Worm (Caenorhabditis elegans) whole organism, L3 larva: ENCODE results near the gene tax-6.

Experiments
- R02D3.7 ChIP-seq: fragments of 150-350 bp; optimal IDR thresholded peaks from 2 replicates; lab custom pipeline; 2014; ENCODE audit warnings: missing biosample characterization, missing genetic modification characterization
- ZK546.5 ChIP-seq: sonication (generic microtip); optimal IDR thresholded peaks from 2 replicates; lab custom pipeline; 2017; ENCODE audit warnings: missing biosample characterization, missing genetic modification characterization
- aly-2 ChIP-seq: fragments of 150-350 bp; optimal IDR thresholded peaks from 2 replicates; lab custom pipeline; 2014; ENCODE audit warnings: missing biosample characterization, missing genetic modification characterization
- ama-1 ChIP-seq: fragments of 150-350 bp; optimal IDR thresholded peaks from 2 replicates; lab custom pipeline; 2018
- ceh-16 ChIP-seq: sonication (generic microtip); optimal IDR thresholded peaks from 2 replicates; lab custom pipeline; 2017; ENCODE audit warnings: missing biosample characterization, missing genetic modification characterization
- ceh-28 ChIP-seq: fragments of 150-350 bp; optimal IDR thresholded peaks from 2 replicates; lab custom pipeline; 2014; ENCODE audit warnings: missing biosample characterization, missing genetic modification reagents, missing genetic modification characterization
- ceh-9 ChIP-seq: sonication (generic microtip); optimal IDR thresholded peaks from 2 replicates; lab custom pipeline; 2018; ENCODE audit warnings: missing biosample characterization, missing genetic modification characterization
- daf-12 ChIP-seq: fragments of 150-350 bp; optimal IDR thresholded peaks from 2 replicates; lab custom pipeline; 2014; ENCODE audit warnings: missing biosample characterization, missing genetic modification reagents, missing genetic modification characterization
- egl-27 ChIP-seq: sonication (generic microtip); optimal IDR thresholded peaks from 4 replicates; lab custom pipeline; 2017; ENCODE audit warnings: missing biosample characterization, missing genetic modification reagents, missing genetic modification characterization
- egl-5 ChIP-seq: fragments of 150-350 bp; optimal IDR thresholded peaks from 2 replicates; lab custom pipeline; 2017; ENCODE audit warnings: missing biosample characterization, missing genetic modification reagents, missing genetic modification characterization, inconsistent platforms
- elt-1 ChIP-seq: fragments of 150-350 bp; optimal IDR thresholded peaks from 2 replicates; lab custom pipeline; 2014; ENCODE audit warnings: missing biosample characterization, missing genetic modification characterization
- elt-2 ChIP-seq: sonication (generic microtip); optimal IDR thresholded peaks from 2 replicates; lab custom pipeline; 2016; ENCODE audit warnings: missing genetic modification reagents, mild to moderate bottlenecking, missing genetic modification characterization, missing compliant biosample characterization
- eor-1 ChIP-seq, 2 experiments: fragments of 150-350 bp; optimal IDR thresholded peaks; 2 replicates each; lab custom pipeline; 2014 to 2018; ENCODE audit warnings: missing biosample characterization in 2 of 2, missing genetic modification characterization in 2 of 2
- fkh-10 ChIP-seq: sonication (generic microtip); optimal IDR thresholded peaks from 2 replicates; lab custom pipeline; 2017; ENCODE audit warnings: missing biosample characterization, missing genetic modification reagents, missing genetic modification characterization
- fos-1 ChIP-seq: fragments of 150-350 bp; optimal IDR thresholded peaks from 2 replicates; lab custom pipeline; 2014; ENCODE audit warnings: missing biosample characterization, missing genetic modification characterization
- hmg-11 ChIP-seq: sonication (generic microtip); optimal IDR thresholded peaks from 2 replicates; lab custom pipeline; 2016; ENCODE audit warnings: missing genetic modification characterization, missing compliant biosample characterization
- jun-1 ChIP-seq: fragments of 150-350 bp; optimal IDR thresholded peaks from 2 replicates; lab custom pipeline; 2014; ENCODE audit warnings: missing biosample characterization, missing genetic modification reagents, missing genetic modification characterization
- lin-15B ChIP-seq: fragments of 150-350 bp; optimal IDR thresholded peaks from 2 replicates; lab custom pipeline; 2014; ENCODE audit warnings: missing biosample characterization, missing genetic modification characterization
- lin-39 ChIP-seq: fragments of 150-350 bp; optimal IDR thresholded peaks from 2 replicates; lab custom pipeline; 2018; ENCODE audit warnings: missing biosample characterization, missing genetic modification reagents, missing genetic modification characterization
- lsy-12 ChIP-seq: sonication (generic microtip); optimal IDR thresholded peaks from 2 replicates; lab custom pipeline; 2016; ENCODE audit warnings: mild to moderate bottlenecking, missing genetic modification characterization, missing compliant biosample characterization
- mdl-1 ChIP-seq: fragments of 150-350 bp; optimal IDR thresholded peaks from 2 replicates; lab custom pipeline; 2014; ENCODE audit warnings: missing biosample characterization, missing genetic modification characterization
- mml-1 ChIP-seq: fragments of 150-350 bp; sonication (generic microtip); optimal IDR thresholded peaks from 3 replicates; lab custom pipeline; 2014; ENCODE audit warnings: missing biosample characterization, missing genetic modification characterization
- nfya-1 ChIP-seq: sonication (generic microtip); optimal IDR thresholded peaks from 2 replicates; lab custom pipeline; 2017; ENCODE audit warnings: missing genetic modification characterization, mild to moderate bottlenecking, missing compliant biosample characterization, antibody characterized with exemption, moderate library complexity; ENCODE audit not compliant: insufficient read depth
- nhr-11 ChIP-seq: fragments of 150-350 bp; optimal IDR thresholded peaks from 2 replicates; lab custom pipeline; 2014; ENCODE audit warnings: missing biosample characterization, missing genetic modification characterization
- nhr-12 ChIP-seq: fragments of 150-350 bp; optimal IDR thresholded peaks from 2 replicates; lab custom pipeline; 2014; ENCODE audit warnings: missing biosample characterization, missing genetic modification characterization
- nhr-23 ChIP-seq: fragments of 150-350 bp; optimal IDR thresholded peaks from 2 replicates; lab custom pipeline; 2014; ENCODE audit warnings: missing biosample characterization, missing genetic modification reagents, missing genetic modification characterization
- nhr-25 ChIP-seq: sonication (generic microtip); optimal IDR thresholded peaks from 2 replicates; lab custom pipeline; 2017; ENCODE audit warnings: missing biosample characterization, missing genetic modification characterization
- nhr-28 ChIP-seq: fragments of 150-350 bp; optimal IDR thresholded peaks from 2 replicates; lab custom pipeline; 2014; ENCODE audit warnings: missing biosample characterization, missing genetic modification characterization
- nhr-67 ChIP-seq: fragments of 150-350 bp; optimal IDR thresholded peaks from 2 replicates; lab custom pipeline; 2014; ENCODE audit warnings: missing biosample characterization, missing genetic modification characterization
- nhr-76 ChIP-seq: fragments of 150-350 bp; sonication (generic microtip); optimal IDR thresholded peaks from 5 replicates; lab custom pipeline; 2014; ENCODE audit warnings: missing biosample characterization, missing genetic modification characterization
- nhr-77 ChIP-seq: fragments of 150-350 bp; optimal IDR thresholded peaks from 2 replicates; lab custom pipeline; 2014; ENCODE audit warnings: missing biosample characterization, missing genetic modification characterization
- pha-4 ChIP-seq: fragments of 150-350 bp; optimal IDR thresholded peaks from 2 replicates; lab custom pipeline; 2014; ENCODE audit warnings: missing biosample characterization, missing genetic modification reagents, missing genetic modification characterization
- pqm-1 ChIP-seq: fragments of 150-350 bp; optimal IDR thresholded peaks from 2 replicates; lab custom pipeline; 2017; ENCODE audit warnings: missing biosample characterization, missing genetic modification characterization, inconsistent platforms
- sea-2 ChIP-seq: fragments of 150-350 bp; sonication (generic microtip); optimal IDR thresholded peaks from 4 replicates; lab custom pipeline; 2014; ENCODE audit warnings: missing biosample characterization, missing genetic modification reagents, missing genetic modification characterization
- skn-1 ChIP-seq: fragments of 150-350 bp; optimal IDR thresholded peaks from 2 replicates; lab custom pipeline; 2014; ENCODE audit warnings: missing biosample characterization, missing genetic modification characterization
- snpc-4 ChIP-seq: fragments of 150-350 bp; optimal IDR thresholded peaks from 2 replicates; lab custom pipeline; 2014; ENCODE audit warnings: missing biosample characterization, missing genetic modification characterization
- tbx-2 ChIP-seq: sonication (generic microtip); optimal IDR thresholded peaks from 2 replicates; lab custom pipeline; 2016; ENCODE audit warnings: mild to moderate bottlenecking, missing genetic modification characterization, missing compliant biosample characterization
- unc-62 ChIP-seq: fragments of 150-350 bp; sonication (generic microtip); optimal IDR thresholded peaks from 4 replicates; lab custom pipeline; 2014; ENCODE audit warnings: missing biosample characterization, missing genetic modification reagents, missing genetic modification characterization
- zag-1 ChIP-seq: fragments of 150-350 bp; optimal IDR thresholded peaks from 2 replicates; lab custom pipeline; 2014; ENCODE audit warnings: missing biosample characterization, missing genetic modification characterization
- ztf-11 ChIP-seq: fragments of 150-350 bp; optimal IDR thresholded peaks from 2 replicates; lab custom pipeline; 2014; ENCODE audit warnings: missing biosample characterization, missing genetic modification characterization
- ztf-4 ChIP-seq: fragments of 150-350 bp; optimal IDR thresholded peaks from 2 replicates; lab custom pipeline; 2014; ENCODE audit warnings: missing biosample characterization, missing genetic modification characterization

tax-6 gene

ce11 chrIV:10502345-10502744 lies 945 bp upstream of the tax-6 start:
- TF ChIP-seq nfya-1 (tag; lab: Kevin White, UChicago) (peak; percentile 59), jun-1 (tag; lab: Kevin White, UChicago) (peak; percentile 54), pha-4 (tag; lab: Kevin White, UChicago) (peak; percentile 96), pqm-1 (tag; lab: Kevin White, UChicago) (peak; percentile 97), mdl-1 (tag; lab: Kevin White, UChicago) (peak; percentile 60), ceh-9 (no peak), ceh-28 (peak; percentile 59), aly-2 (tag; lab: Kevin White, UChicago) (no peak), nhr-11 (tag; lab: Kevin White, UChicago) (peak; percentile 20), ama-1 (lab: Kevin White, UChicago) (peak; percentile 29), skn-1 (tag; lab: Kevin White, UChicago) (peak; percentile 76), nhr-23 (tag; lab: Kevin White, UChicago) (no peak), egl-5 (tag; lab: Kevin White, UChicago) (peak; percentile 45), elt-2 (tag; lab: Kevin White, UChicago) (peak; percentile 88)

ce11 chrIV:10500481-10500880 lies 919 bp downstream of the tax-6 start:
- TF ChIP-seq egl-5 (tag; lab: Kevin White, UChicago): no peak
- TF ChIP-seq ceh-16 (tag; lab: Kevin White, UChicago): no peak
- no peak for TF ChIP-seq egl-27 (tag; lab: Kevin White, UChicago)
- no peak for TF ChIP-seq ZK546.5
- TF ChIP-seq nhr-77 (tag; lab: Kevin White, UChicago): no peak
- no peak for TF ChIP-seq ztf-4 (tag; lab: Kevin White, UChicago)
- TF ChIP-seq eor-1 (tag; optimal IDR thresholded peaks at IDR 0.05; lab: Kevin White, UChicago): no peak
- no peak for TF ChIP-seq nfya-1 (tag; lab: Kevin White, UChicago)
- no peak for TF ChIP-seq tbx-2 (tag; lab: Kevin White, UChicago)
- TF ChIP-seq daf-12 (tag; lab: Kevin White, UChicago): no peak
- TF ChIP-seq unc-62 (GFP tag; lab: Kevin White, UChicago): no peak
- no peak for TF ChIP-seq mdl-1 (tag; lab: Kevin White, UChicago)
- TF ChIP-seq elt-2 (tag; lab: Kevin White, UChicago): no peak
- no peak for TF ChIP-seq nhr-12
- no peak for TF ChIP-seq nhr-67 (tag; lab: Kevin White, UChicago)
- no peak for TF ChIP-seq lsy-12
- no peak for TF ChIP-seq lin-15B (tag; lab: Kevin White, UChicago)
- TF ChIP-seq aly-2 (tag; lab: Kevin White, UChicago): no peak

ce11 chrIV:10499948-10500356 lies 1.4 kb downstream of the tax-6 start:
- TF ChIP-seq snpc-4 (tag; lab: Kevin White, UChicago): peak; percentile 2
- TF ChIP-seq fkh-10 (GFP tag; lab: Kevin White, UChicago): peak; percentile 58
- no peak for TF ChIP-seq elt-1 (tag; lab: Kevin White, UChicago)
- TF ChIP-seq nhr-77 (tag; lab: Kevin White, UChicago): no peak
- peak; percentile 86 for TF ChIP-seq nfya-1 (tag; lab: Kevin White, UChicago)
- peak; percentile 67 for TF ChIP-seq hmg-11 (tag; lab: Kevin White, UChicago)
- peak; percentile 55 for TF ChIP-seq tbx-2 (tag; lab: Kevin White, UChicago)
- peak; percentile 71 for TF ChIP-seq nhr-11 (tag; lab: Kevin White, UChicago)
- TF ChIP-seq ztf-4 (tag; lab: Kevin White, UChicago): no peak
- peak; percentile 55 for TF ChIP-seq lin-15B (tag; lab: Kevin White, UChicago)
- no peak for TF ChIP-seq pqm-1 (tag; lab: Kevin White, UChicago)
- TF ChIP-seq nhr-25 (tag; lab: Kevin White, UChicago): no peak
- no peak for TF ChIP-seq eor-1 (tag; optimal IDR thresholded peaks at IDR 0.05; lab: Kevin White, UChicago)
- TF ChIP-seq ztf-11: no peak
- peak; percentile 88 for TF ChIP-seq lin-39 (tag; lab: Kevin White, UChicago)
- TF ChIP-seq nhr-12: no peak
- peak; percentile 21 for TF ChIP-seq egl-5 (tag; lab: Kevin White, UChicago)
- peak; percentile 27 for TF ChIP-seq skn-1 (tag; lab: Kevin White, UChicago)
- TF ChIP-seq jun-1 (tag; lab: Kevin White, UChicago): no peak
- TF ChIP-seq zag-1: peak; percentile 62
- peak; percentile 21 for TF ChIP-seq fos-1

ce11 chrIV:10498401-10498800 lies 3.0 kb downstream of the tax-6 start:
- TF ChIP-seq jun-1 (tag; lab: Kevin White, UChicago) (no peak), mdl-1 (tag; lab: Kevin White, UChicago) (no peak), aly-2 (tag; lab: Kevin White, UChicago) (no peak), R02D3.7 (tag; lab: Kevin White, UChicago) (no peak), nhr-28 (tag; lab: Kevin White, UChicago) (no peak), lin-39 (tag; lab: Kevin White, UChicago) (no peak), mml-1 (tag; lab: Kevin White, UChicago) (no peak), pha-4 (tag; lab: Kevin White, UChicago) (no peak), elt-1 (tag; lab: Kevin White, UChicago) (no peak), nhr-76 (no peak), skn-1 (tag; lab: Kevin White, UChicago) (no peak), ceh-9 (no peak), pqm-1 (tag; lab: Kevin White, UChicago) (no peak), lsy-12 (no peak), lin-15B (tag; lab: Kevin White, UChicago) (no peak), sea-2 (GFP tag; lab: Kevin White, UChicago) (no peak), nhr-25 (tag; lab: Kevin White, UChicago) (no peak), ztf-4 (tag; lab: Kevin White, UChicago) (no peak)
- TF ChIP-seq, all 47 proteins: peak for 0
